Fruit fly (Drosophila melanogaster) whole organism, wandering third instar larva: ENCODE results near the gene CG9926.

Source experiments
- Abd-B ChIP-seq: fragments of >200 bp; optimal IDR thresholded peaks from 2 replicates; lab custom pipeline; 2017; ENCODE audit warnings: missing biosample characterization, missing genetic modification characterization
- CG32264 ChIP-seq: fragments of 200-800 bp; sonication (Bioruptor generic); optimal IDR thresholded peaks from 2 replicates; lab custom pipeline; 2016; ENCODE audit warnings: missing biosample characterization, missing genetic modification characterization
- CrebA ChIP-seq: fragments of 200-800 bp; sonication (Bioruptor generic); optimal IDR thresholded peaks from 2 replicates; lab custom pipeline; 2016; ENCODE audit warnings: missing biosample characterization, mild to moderate bottlenecking, missing genetic modification characterization, borderline replicate concordance
- Dfd ChIP-seq: fragments of >200 bp; optimal IDR thresholded peaks from 2 replicates; lab custom pipeline; 2017; ENCODE audit warnings: missing biosample characterization, missing genetic modification characterization
- Hnf4 ChIP-seq: fragments of 200-800 bp; sonication (Bioruptor generic); optimal IDR thresholded peaks from 2 replicates; lab custom pipeline; 2016; ENCODE audit warnings: missing biosample characterization, mild to moderate bottlenecking, missing genetic modification characterization
- Myc ChIP-seq: fragments of >200 bp; optimal IDR thresholded peaks from 2 replicates; lab custom pipeline; 2017
- N ChIP-seq: fragments of >200 bp; optimal IDR thresholded peaks from 2 replicates; lab custom pipeline; 2018; ENCODE audit warnings: missing biosample characterization, missing external identifiers, missing genetic modification characterization
- Vsx2 ChIP-seq: fragments of 200-300, 225-300 bp; sonication (Bioruptor generic); optimal IDR thresholded peaks from 2 replicates; lab custom pipeline; 2018; ENCODE audit warnings: missing biosample characterization, missing genetic modification characterization; ENCODE audit not compliant: partially characterized antibody
- br ChIP-seq: fragments of 200-800 bp; sonication (Bioruptor generic); optimal IDR thresholded peaks from 2 replicates; lab custom pipeline; 2016; ENCODE audit warnings: missing biosample characterization, missing genetic modification characterization
- h ChIP-seq: fragments of 200-800 bp; sonication (Bioruptor generic); optimal IDR thresholded peaks from 3 replicates; lab custom pipeline; 2016; ENCODE audit warnings: missing biosample characterization, mild to moderate bottlenecking, missing genetic modification characterization
- psq ChIP-seq: fragments of 200-800 bp; sonication (Bioruptor generic); optimal IDR thresholded peaks from 3 replicates; lab custom pipeline; 2017; ENCODE audit warnings: missing biosample characterization, mild to moderate bottlenecking, missing genetic modification characterization, moderate library complexity
- sage ChIP-seq: fragments of 200-800 bp; sonication (Bioruptor generic); optimal IDR thresholded peaks from 2 replicates; lab custom pipeline; 2016; ENCODE audit warnings: missing biosample characterization, mild to moderate bottlenecking, missing genetic modification characterization

DNA sequence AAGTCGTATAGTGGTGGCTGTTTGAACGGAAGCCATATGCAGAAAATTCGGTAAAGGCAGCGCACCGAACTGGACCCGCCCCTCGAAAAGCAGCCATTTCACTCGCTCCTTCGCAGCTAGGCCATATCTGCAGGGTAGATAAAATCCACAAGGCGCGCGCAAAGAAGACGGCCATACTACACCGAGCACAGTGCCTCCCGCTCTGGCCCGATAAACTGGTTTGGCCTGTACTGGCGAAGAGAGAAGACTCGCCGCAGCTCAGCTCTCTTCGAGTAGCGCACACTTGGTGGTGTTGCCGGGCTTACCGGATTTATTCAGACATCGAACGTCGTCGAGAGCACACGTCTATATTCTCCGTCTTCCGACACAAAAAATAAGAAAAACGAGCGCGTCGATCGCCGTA, 49.4 kb downstream of the CG9926 start, which contains the start of gene ems:
- TF ChIP-seq sage (GFP tag; lab: Kevin White, UChicago) (no peak), Myc (lab: Kevin White, UChicago) (no peak), N (GFP tag; lab: Kevin White, UChicago) (no peak), h (GFP tag; lab: Kevin White, UChicago) (no peak), psq (GFP tag; lab: Kevin White, UChicago) (no peak), br (no peak), Abd-B (GFP tag; lab: Kevin White, UChicago) (no peak), CG32264 (GFP tag; lab: Kevin White, UChicago) (no peak), Vsx2 (GFP tag; lab: Kevin White, UChicago) (peak; percentile 82), Hnf4 (GFP tag; lab: Kevin White, UChicago) (no peak), CrebA (GFP tag; lab: Kevin White, UChicago) (no peak), Dfd (no peak)
